Fruit fly (Drosophila melanogaster) whole organism, wandering third instar larva: ENCODE data around the gene Drsl4.

Experiments
- Abd-B ChIP-seq: fragments of >200 bp; optimal IDR thresholded peaks from 2 replicates; lab custom pipeline; 2017; ENCODE audit warnings: missing biosample characterization, missing genetic modification characterization
- CG9705 ChIP-seq: fragments of 200-800 bp; sonication (Bioruptor generic); optimal IDR thresholded peaks from 2 replicates; lab custom pipeline; 2018; ENCODE audit warnings: missing biosample characterization, mild to moderate bottlenecking, missing genetic modification characterization
- Dif ChIP-seq: fragments of 200-275, 200-300 bp; sonication (Bioruptor generic); optimal IDR thresholded peaks from 2 replicates; lab custom pipeline; 2018; ENCODE audit warnings: missing biosample characterization, missing genetic modification characterization; ENCODE audit not compliant: partially characterized antibody
- GATAd ChIP-seq: sonication (Bioruptor generic); optimal IDR thresholded peaks from 2 replicates; lab custom pipeline; 2016; ENCODE audit warnings: missing biosample characterization, missing genetic modification characterization
- HLH106 ChIP-seq: fragments of 200-800 bp; optimal IDR thresholded peaks from 3 replicates; lab custom pipeline; 2019; ENCODE audit warnings: missing biosample characterization, mild to moderate bottlenecking, missing genetic modification characterization, moderate library complexity
- Hnf4 ChIP-seq: fragments of 200-800 bp; sonication (Bioruptor generic); optimal IDR thresholded peaks from 2 replicates; lab custom pipeline; 2016; ENCODE audit warnings: missing biosample characterization, mild to moderate bottlenecking, missing genetic modification characterization
- Hr78 ChIP-seq: fragments of >200 bp; optimal IDR thresholded peaks from 2 replicates; lab custom pipeline; 2017; ENCODE audit warnings: missing biosample characterization, missing genetic modification characterization
- Jra ChIP-seq: sonication (Bioruptor generic); optimal IDR thresholded peaks from 2 replicates; lab custom pipeline; 2016; ENCODE audit warnings: missing biosample characterization, missing genetic modification characterization
- Mio ChIP-seq: sonication (Bioruptor generic); optimal IDR thresholded peaks from 2 replicates; lab custom pipeline; 2016; ENCODE audit warnings: missing biosample characterization, missing genetic modification characterization
- Myc ChIP-seq: fragments of >200 bp; optimal IDR thresholded peaks from 2 replicates; lab custom pipeline; 2017
- N ChIP-seq: fragments of >200 bp; optimal IDR thresholded peaks from 2 replicates; lab custom pipeline; 2018; ENCODE audit warnings: missing biosample characterization, missing external identifiers, missing genetic modification characterization
- OdsH ChIP-seq: fragments of 200-800 bp; sonication (Bioruptor generic); optimal IDR thresholded peaks from 2 replicates; lab custom pipeline; 2016; ENCODE audit warnings: missing biosample characterization, mild to moderate bottlenecking, missing genetic modification characterization
- Rel ChIP-seq, 2 experiments: fragments of 200-800 bp; sonication (Bioruptor generic) in 1 of 2; optimal IDR thresholded peaks; 2 replicates in 1 of 2; 3 replicates in 1 of 2; lab custom pipeline; 2016 to 2019; ENCODE audit warnings: mild to moderate bottlenecking in 2 of 2, missing biosample characterization in 2 of 2, missing genetic modification characterization in 2 of 2, moderate library complexity in 1 of 2
- Sp1 ChIP-seq: fragments of 200-800 bp; sonication (Bioruptor generic); optimal IDR thresholded peaks from 3 replicates; lab custom pipeline; 2019; ENCODE audit warnings: missing biosample characterization, mild to moderate bottlenecking, missing genetic modification characterization, moderate library complexity
- Vsx2 ChIP-seq: fragments of 200-300, 225-300 bp; sonication (Bioruptor generic); optimal IDR thresholded peaks from 2 replicates; lab custom pipeline; 2018; ENCODE audit warnings: missing biosample characterization, missing genetic modification characterization; ENCODE audit not compliant: partially characterized antibody
- br ChIP-seq: fragments of 200-800 bp; sonication (Bioruptor generic); optimal IDR thresholded peaks from 2 replicates; lab custom pipeline; 2016; ENCODE audit warnings: missing biosample characterization, missing genetic modification characterization
- dl ChIP-seq, 2 experiments: fragments of 175-275, 200-275 bp in 1 of 2; fragments of 200-275 bp in 1 of 2; sonication (Bioruptor generic); optimal IDR thresholded peaks; lab custom pipeline; 2018; ENCODE audit warnings: mild to moderate bottlenecking in 2 of 2, missing biosample characterization in 2 of 2, missing genetic modification characterization in 2 of 2, moderate library complexity in 2 of 2; ENCODE audit not compliant: partially characterized antibody in 2 of 2, insufficient read depth in 1 of 2
- dmrt93B ChIP-seq: fragments of 200-800 bp; sonication (Bioruptor generic); optimal IDR thresholded peaks from 2 replicates; lab custom pipeline; 2018; ENCODE audit warnings: missing biosample characterization, mild to moderate bottlenecking, missing genetic modification characterization
- dsf ChIP-seq: sonication (Bioruptor generic); optimal IDR thresholded peaks from 2 replicates; lab custom pipeline; 2016; ENCODE audit warnings: missing biosample characterization, missing genetic modification characterization, borderline replicate concordance
- ey ChIP-seq: fragments of 200-800 bp; sonication (Bioruptor generic); optimal IDR thresholded peaks from 2 replicates; lab custom pipeline; 2016; ENCODE audit warnings: missing biosample characterization, missing genetic modification characterization
- fru ChIP-seq: fragments of 200-800 bp; sonication (Bioruptor generic); optimal IDR thresholded peaks from 3 replicates; lab custom pipeline; 2016; ENCODE audit warnings: missing biosample characterization, mild to moderate bottlenecking, missing genetic modification characterization
- lola ChIP-seq: fragments of >200 bp; optimal IDR thresholded peaks from 2 replicates; lab custom pipeline; 2017; ENCODE audit warnings: missing biosample characterization, missing genetic modification characterization
- rgr ChIP-seq: fragments of 200-800 bp; sonication (Bioruptor generic); optimal IDR thresholded peaks from 3 replicates; lab custom pipeline; 2016; ENCODE audit warnings: missing biosample characterization, mild to moderate bottlenecking, missing genetic modification characterization
- tai ChIP-seq: sonication (Bioruptor generic); optimal IDR thresholded peaks from 2 replicates; lab custom pipeline; 2016; ENCODE audit warnings: missing biosample characterization, missing genetic modification characterization
- usp ChIP-seq: fragments of >200 bp; optimal IDR thresholded peaks from 2 replicates; lab custom pipeline; 2017; ENCODE audit warnings: missing biosample characterization, missing genetic modification characterization
- woc ChIP-seq: sonication (Bioruptor generic); optimal IDR thresholded peaks from 2 replicates; lab custom pipeline; 2016; ENCODE audit warnings: missing biosample characterization, mild to moderate bottlenecking, missing genetic modification characterization

Gene Drsl4

dm6 chr3L:3315288-3315687 is at the start of gene Drsl4:
Drsl4 (plus strand) TSS chr3L:3315620.
- TF ChIP-seq Myc (lab: Kevin White, UChicago) (peak; percentile 68), Rel (GFP tag; optimal IDR thresholded peaks at IDR 0.05; lab: Kevin White, UChicago) (no peak), Rel (tag; optimal IDR thresholded peaks at IDR 0.05; lab: Kevin White, UChicago) (no peak), Hnf4 (GFP tag; lab: Kevin White, UChicago) (peak; percentile 9), Hr78 (GFP tag; lab: Kevin White, UChicago) (no peak), tai (GFP tag; lab: Kevin White, UChicago) (no peak), Jra (GFP tag; lab: Kevin White, UChicago) (no peak), Dif (no peak)

- TF ChIP-seq rgr (GFP tag; lab: Kevin White, UChicago) = no peak
- no peak for TF ChIP-seq lola (GFP tag; lab: Kevin White, UChicago)
- TF ChIP-seq fru = no peak
- no peak for TF ChIP-seq dsf
- TF ChIP-seq usp (GFP tag; lab: Kevin White, UChicago) = no peak
- TF ChIP-seq HLH106 (tag; lab: Kevin White, UChicago) = no peak
Observed at dm6 chr3L:3266306-3266705, 49.1 kb upstream of the Drsl4 start.

dm6 chr3L:3268161-3268560 is 47.3 kb upstream of the Drsl4 start, which contains the start of gene CG34265:
CG34265 (plus strand) TSS chr3L:3268461.
- TF ChIP-seq woc (GFP tag; lab: Kevin White, UChicago) (no peak), Sp1 (GFP tag; lab: Kevin White, UChicago) (no peak)
- TF ChIP-seq, all 38 proteins: peak for 0

DNA sequence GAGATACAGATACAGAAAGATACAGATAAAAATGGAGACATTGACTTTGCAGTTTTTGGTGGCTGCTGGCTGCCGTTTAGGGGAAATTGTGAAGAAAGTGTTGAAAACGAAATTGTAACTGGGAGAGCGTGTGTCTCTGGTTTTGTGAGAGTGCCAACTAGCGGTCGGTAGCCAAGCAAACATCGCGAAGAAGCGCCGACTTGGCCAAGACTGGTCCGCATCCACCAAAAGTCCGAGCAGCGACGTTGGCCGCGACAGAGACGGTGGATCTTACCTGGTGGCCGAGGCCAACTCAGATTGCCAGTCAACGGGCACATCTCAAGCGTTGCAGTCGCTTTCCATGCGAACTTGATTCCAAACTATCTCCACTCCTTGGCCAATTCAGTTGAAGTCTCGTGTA is 44.7 kb upstream of the Drsl4 start, which contains the start of gene CG14960:
CG14960 (plus strand) TSS at position 301 of the 400 bp plus-strand sequence.
- TF ChIP-seq Dif (no peak), CG9705 (GFP tag; lab: Kevin White, UChicago) (no peak), Abd-B (GFP tag; lab: Kevin White, UChicago) (no peak), ey (GFP tag; lab: Kevin White, UChicago) (no peak), Mio (GFP tag; lab: Kevin White, UChicago) (no peak)

dm6 chr3L:3274463-3275177 is 40.8 kb upstream of the Drsl4 start:
- TF ChIP-seq OdsH (GFP tag; lab: Kevin White, UChicago) = no peak
- TF ChIP-seq Rel (GFP tag; optimal IDR thresholded peaks at IDR 0.05; lab: Kevin White, UChicago) = no peak
- TF ChIP-seq Rel (tag; optimal IDR thresholded peaks at IDR 0.05; lab: Kevin White, UChicago) = peak; percentile 8

- TF ChIP-seq Myc (lab: Kevin White, UChicago) (peak; percentile 45), CG9705 (GFP tag; lab: Kevin White, UChicago) (no peak), N (GFP tag; lab: Kevin White, UChicago) (peak; percentile 29), Vsx2 (GFP tag; lab: Kevin White, UChicago) (peak; percentile 73)
- TF ChIP-seq, all 38 proteins: peak for 3
Observed at dm6 chr3L:3276930-3277329, 38.5 kb upstream of the Drsl4 start.

- no peak for TF ChIP-seq CG9705 (GFP tag; lab: Kevin White, UChicago)
- no peak for TF ChIP-seq Jra (GFP tag; lab: Kevin White, UChicago)
- TF ChIP-seq br (GFP tag; lab: Kevin White, UChicago) = no peak
- no peak for TF ChIP-seq dsf
- TF ChIP-seq Vsx2 (GFP tag; lab: Kevin White, UChicago) = no peak
- no peak for TF ChIP-seq rgr (GFP tag; lab: Kevin White, UChicago)
- no peak for TF ChIP-seq dl (GFP tag; optimal IDR thresholded peaks at IDR 0.05; lab: Kevin White, UChicago; ENCODE audit: insufficient read depth in 1 of 2, partially characterized antibody in 2 of 2)
- no peak for TF ChIP-seq dmrt93B (GFP tag; lab: Kevin White, UChicago)
- no peak for TF ChIP-seq GATAd (GFP tag; lab: Kevin White, UChicago)
Observed at dm6 chr3L:3279930-3280329, 35.5 kb upstream of the Drsl4 start, which contains the start of gene CG12017. CG12017 (plus strand) TSS chr3L:3280239.
